Worm (Caenorhabditis elegans): Measurements from ENCODE around the gene acbp-4.

The acbp-4 gene

DNA sequence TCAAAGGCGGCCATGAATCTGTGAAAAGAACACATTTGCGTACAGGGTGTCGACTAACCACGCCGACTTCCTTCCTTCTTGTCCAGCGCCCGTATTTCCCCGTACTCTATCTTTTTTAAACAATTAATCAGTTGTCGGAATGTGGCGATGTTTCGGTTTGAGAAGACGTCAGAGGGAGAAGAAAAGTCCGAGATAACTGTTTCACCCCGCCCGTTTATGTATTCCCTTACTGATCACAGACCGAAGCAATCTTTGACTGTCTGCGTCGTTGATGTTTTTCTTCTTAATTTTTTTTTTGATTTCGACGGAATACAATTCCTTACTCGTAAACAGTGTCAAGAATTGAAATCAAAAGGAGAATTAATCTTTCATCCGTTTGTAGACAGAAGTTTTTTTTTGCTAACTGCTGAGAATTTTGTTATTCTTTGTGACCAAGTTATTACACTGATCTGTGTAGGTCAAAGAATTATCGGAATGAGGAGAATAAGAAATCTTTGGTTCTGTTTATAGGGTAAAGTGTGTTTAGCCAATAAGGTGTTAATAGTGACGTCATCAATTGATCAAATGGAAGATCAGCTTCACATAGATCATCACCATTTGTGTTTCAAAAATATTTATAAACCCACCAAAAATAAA, 11.7 kb downstream of the acbp-4 start:
- TF ChIP-seq ztf-29 (GFP tag; IDR thresholded peaks at IDR 0.05), result no peak
- TF ChIP-seq tab-1 (GFP tag; IDR thresholded peaks at IDR 0.05), result no peak

DNA sequence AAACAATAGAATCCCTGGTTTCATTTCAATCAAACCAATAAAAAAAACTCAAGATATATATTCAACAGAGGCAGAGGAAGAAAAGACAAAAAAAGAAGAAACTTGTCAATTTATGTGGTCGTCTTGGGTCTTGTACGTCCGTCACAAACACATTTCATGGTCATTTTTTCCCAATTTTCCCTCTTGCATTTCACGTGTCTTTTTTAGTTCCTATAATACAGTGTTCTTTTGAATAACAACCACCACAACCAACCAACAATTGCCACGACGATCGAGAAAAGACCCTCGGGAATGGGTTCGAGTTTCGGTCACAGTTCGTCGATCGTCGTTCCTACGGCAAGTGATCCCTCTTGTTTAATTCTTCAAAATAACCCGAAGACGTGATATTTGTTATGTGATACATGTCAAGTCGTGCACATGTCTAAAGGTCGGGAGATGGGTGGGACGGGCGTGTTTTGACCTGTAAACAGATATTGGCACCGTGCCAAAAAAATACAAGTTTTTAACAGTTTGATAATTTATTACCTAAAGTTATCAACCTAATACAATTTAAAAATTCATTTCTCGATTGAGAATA, 12.7 kb downstream of the acbp-4 start:
- TF ChIP-seq ztf-23 (GFP tag; IDR thresholded peaks at IDR 0.05) (no peak), ref-1 (GFP tag; conservative IDR thresholded peaks at IDR 0.05) (no peak), cog-1 (tag; optimal IDR thresholded peaks at IDR 0.05) (no peak), klf-2 (GFP tag; conservative IDR thresholded peaks at IDR 0.05) (no peak), flt-1 (GFP tag; IDR thresholded peaks at IDR 0.05) (no peak), T22C8.4 (GFP tag; IDR thresholded peaks at IDR 0.05) (no peak), tab-1 (GFP tag; IDR thresholded peaks at IDR 0.05) (no peak), ztf-29 (GFP tag; IDR thresholded peaks at IDR 0.05) (no peak), med-1 (GFP tag; optimal IDR thresholded peaks at IDR 0.05; ENCODE audit: insufficient read depth) (no peak)

DNA sequence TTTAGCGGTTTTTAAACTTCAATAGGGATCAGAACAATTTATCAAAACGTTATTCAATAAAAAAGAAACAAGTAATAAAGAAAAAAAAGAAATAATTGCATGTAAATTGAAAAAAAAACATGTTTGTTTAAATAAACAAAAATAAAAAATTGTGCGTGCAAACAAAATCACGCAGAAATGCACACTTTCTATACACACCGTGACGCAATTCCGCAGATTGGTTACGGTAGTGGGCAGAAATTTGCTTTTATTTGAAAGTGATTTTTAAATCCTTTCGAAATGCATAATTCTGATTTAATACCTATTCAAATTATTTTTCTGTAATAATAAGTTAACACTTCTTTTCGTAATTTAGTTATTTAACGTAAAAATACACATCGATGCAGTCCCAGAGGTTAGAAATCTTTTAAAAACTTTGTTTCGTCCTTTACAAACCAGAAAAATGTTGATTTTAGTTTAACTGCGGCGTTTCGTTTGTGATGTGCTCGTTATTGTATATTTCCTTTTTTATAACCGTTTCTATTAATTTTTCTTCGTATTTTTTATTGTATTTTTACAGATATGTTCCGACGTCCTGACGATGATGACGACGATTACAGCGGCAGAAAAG, 15.7 kb downstream of the acbp-4 start, which contains the start of gene cwf-19L2:
Gene cwf-19L2, plus strand, starts transcription at position 560 of the 610 bp plus-strand sequence.
- TF ChIP-seq ztf-23 (GFP tag; IDR thresholded peaks at IDR 0.05) (no peak), med-1 (GFP tag; optimal IDR thresholded peaks at IDR 0.05; ENCODE audit: insufficient read depth) (no peak), cog-1 (tag; optimal IDR thresholded peaks at IDR 0.05) (no peak), tab-1 (GFP tag; IDR thresholded peaks at IDR 0.05) (no peak), klf-2 (GFP tag; conservative IDR thresholded peaks at IDR 0.05) (no peak), ztf-29 (GFP tag; IDR thresholded peaks at IDR 0.05) (no peak), T22C8.4 (GFP tag; IDR thresholded peaks at IDR 0.05) (no peak), flt-1 (GFP tag; IDR thresholded peaks at IDR 0.05) (no peak), ref-1 (GFP tag; conservative IDR thresholded peaks at IDR 0.05) (no peak)

DNA sequence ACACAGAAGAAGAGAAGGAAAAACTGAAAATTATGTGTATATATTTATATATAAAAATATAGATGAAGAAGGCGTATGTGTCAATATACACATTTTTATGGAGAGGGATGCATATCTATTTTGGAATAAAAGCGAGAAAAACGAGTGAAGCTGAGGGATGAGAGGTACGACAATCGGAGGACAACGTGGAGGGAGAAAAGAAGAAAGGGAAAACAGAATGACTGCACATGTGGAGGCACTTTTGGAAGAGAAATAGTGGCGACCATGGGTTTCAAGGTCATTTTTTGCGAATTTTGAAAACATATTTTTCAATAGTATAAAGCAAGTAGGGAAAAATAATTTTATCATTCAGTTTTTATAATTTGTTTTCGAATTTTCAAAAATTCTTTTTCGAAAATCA, 16.3 kb downstream of the acbp-4 start:
- TF ChIP-seq T22C8.4 (GFP tag; IDR thresholded peaks at IDR 0.05), result no peak
- no peak for TF ChIP-seq tab-1 (GFP tag; IDR thresholded peaks at IDR 0.05)
- no peak for TF ChIP-seq ztf-23 (GFP tag; IDR thresholded peaks at IDR 0.05)
- no peak for TF ChIP-seq med-1 (GFP tag; optimal IDR thresholded peaks at IDR 0.05; ENCODE audit: insufficient read depth)
- no peak for TF ChIP-seq flt-1 (GFP tag; IDR thresholded peaks at IDR 0.05)
- no peak for TF ChIP-seq ztf-29 (GFP tag; IDR thresholded peaks at IDR 0.05)
- TF ChIP-seq ref-1 (GFP tag; conservative IDR thresholded peaks at IDR 0.05), result no peak
- TF ChIP-seq cog-1 (tag; optimal IDR thresholded peaks at IDR 0.05), result no peak
- no peak for TF ChIP-seq klf-2 (GFP tag; conservative IDR thresholded peaks at IDR 0.05)

DNA sequence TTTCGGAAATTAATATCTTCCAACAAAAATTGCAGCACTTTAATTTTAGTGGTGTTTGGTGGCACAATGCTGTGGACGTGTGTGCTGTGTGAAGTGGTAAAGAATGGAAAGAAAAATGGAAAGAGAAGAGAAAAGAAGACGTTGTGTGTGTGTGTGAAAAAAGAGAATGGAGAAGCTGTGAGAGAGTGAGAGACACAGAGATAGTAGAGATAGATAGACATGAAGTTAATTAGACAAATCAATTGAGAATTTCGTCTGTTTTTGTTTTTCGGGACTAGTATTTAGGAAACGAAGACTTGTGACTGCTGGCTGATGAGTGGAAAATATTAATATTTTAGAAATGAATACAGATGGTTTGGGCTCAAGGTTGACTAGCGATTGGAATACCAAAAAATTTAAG, 17.7 kb downstream of the acbp-4 start:
- TF ChIP-seq klf-2 (GFP tag; conservative IDR thresholded peaks at IDR 0.05) (no peak), med-1 (GFP tag; optimal IDR thresholded peaks at IDR 0.05; ENCODE audit: insufficient read depth) (no peak)

DNA sequence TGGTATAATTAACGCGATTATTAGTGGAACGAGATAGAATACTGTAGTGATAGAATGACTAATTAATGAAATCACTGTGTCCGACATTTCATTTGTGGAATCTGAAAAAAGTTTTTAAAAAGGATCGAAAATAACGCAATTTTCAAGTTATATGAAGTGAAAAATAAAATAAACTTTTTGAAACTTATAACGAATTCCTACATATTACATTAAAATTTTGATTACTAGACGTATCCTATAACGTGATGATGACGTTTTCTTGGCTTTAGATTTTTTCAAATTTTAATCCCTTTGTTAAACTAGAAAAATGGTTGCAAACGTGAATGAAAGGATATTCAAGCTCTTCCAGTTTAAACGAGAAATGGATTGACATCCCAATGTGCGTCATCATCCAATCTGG, 18.4 kb downstream of the acbp-4 start, which contains the start of gene algn-11:
Gene algn-11, minus strand, starts transcription at position 101 of the 400 bp plus-strand sequence.
- no peak for TF ChIP-seq med-1 (GFP tag; optimal IDR thresholded peaks at IDR 0.05; ENCODE audit: insufficient read depth)
- TF ChIP-seq ztf-23 (GFP tag; IDR thresholded peaks at IDR 0.05), result no peak
- TF ChIP-seq tab-1 (GFP tag; IDR thresholded peaks at IDR 0.05), result no peak
- no peak for TF ChIP-seq klf-2 (GFP tag; conservative IDR thresholded peaks at IDR 0.05)

DNA sequence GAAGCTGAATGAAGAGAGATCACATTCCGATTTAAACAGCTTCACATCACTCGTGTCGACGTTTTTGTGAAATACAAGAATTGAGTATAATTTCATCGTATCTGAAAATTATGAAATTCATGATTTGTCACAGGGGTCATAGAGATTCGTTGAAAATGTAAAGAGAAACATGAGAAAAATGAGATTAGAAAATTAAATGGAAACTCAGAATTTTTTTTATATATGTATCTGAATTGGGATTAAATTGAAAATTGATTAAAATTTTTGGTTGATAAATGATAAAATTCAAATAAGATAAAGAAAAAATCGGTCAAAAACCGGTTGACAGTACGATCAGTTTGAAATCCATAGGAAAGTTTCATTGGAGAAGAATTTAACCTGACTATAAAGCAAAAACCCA, 21.4 kb downstream of the acbp-4 start, which contains the start of gene ykt-6:
Gene ykt-6, minus strand, starts transcription at position 101 of the 400 bp plus-strand sequence.
- TF ChIP-seq cog-1 (tag; optimal IDR thresholded peaks at IDR 0.05), result no peak
- no peak for TF ChIP-seq ztf-23 (GFP tag; IDR thresholded peaks at IDR 0.05)
- no peak for TF ChIP-seq med-1 (GFP tag; optimal IDR thresholded peaks at IDR 0.05; ENCODE audit: insufficient read depth)
- no peak for TF ChIP-seq klf-2 (GFP tag; conservative IDR thresholded peaks at IDR 0.05)
- TF ChIP-seq T22C8.4 (GFP tag; IDR thresholded peaks at IDR 0.05), result no peak
- no peak for TF ChIP-seq flt-1 (GFP tag; IDR thresholded peaks at IDR 0.05)
- TF ChIP-seq tab-1 (GFP tag; IDR thresholded peaks at IDR 0.05), result no peak
- TF ChIP-seq ztf-29 (GFP tag; IDR thresholded peaks at IDR 0.05), result no peak
- no peak for TF ChIP-seq ref-1 (GFP tag; conservative IDR thresholded peaks at IDR 0.05)

DNA sequence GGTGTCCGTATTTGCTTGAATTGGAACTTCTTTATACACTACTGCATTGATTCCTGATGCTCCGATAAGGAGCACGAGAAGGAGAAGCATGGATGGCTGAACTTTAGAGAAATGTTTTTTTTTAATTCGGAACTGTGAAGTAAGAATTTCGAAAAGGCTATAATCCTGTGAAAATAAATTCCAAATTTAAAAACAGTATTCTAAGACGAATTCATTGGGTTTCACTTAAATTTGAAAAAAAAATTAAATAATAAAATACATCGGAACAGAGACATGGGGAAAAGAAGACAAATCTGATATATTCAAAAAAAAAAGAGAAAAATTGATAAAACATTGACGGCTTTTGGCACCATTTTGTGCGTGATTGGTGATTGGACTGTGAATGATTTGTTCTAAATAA, 23.1 kb downstream of the acbp-4 start, which contains the start of gene pho-5:
Gene pho-5, minus strand, starts transcription at position 101 of the 400 bp plus-strand sequence.
- TF ChIP-seq med-1 (GFP tag; optimal IDR thresholded peaks at IDR 0.05; ENCODE audit: insufficient read depth) (no peak), flt-1 (GFP tag; IDR thresholded peaks at IDR 0.05) (no peak), cog-1 (tag; optimal IDR thresholded peaks at IDR 0.05) (no peak), ztf-29 (GFP tag; IDR thresholded peaks at IDR 0.05) (no peak), tab-1 (GFP tag; IDR thresholded peaks at IDR 0.05) (no peak), klf-2 (GFP tag; conservative IDR thresholded peaks at IDR 0.05) (no peak), ref-1 (GFP tag; conservative IDR thresholded peaks at IDR 0.05) (no peak), T22C8.4 (GFP tag; IDR thresholded peaks at IDR 0.05) (no peak), ztf-23 (GFP tag; IDR thresholded peaks at IDR 0.05) (no peak)

DNA sequence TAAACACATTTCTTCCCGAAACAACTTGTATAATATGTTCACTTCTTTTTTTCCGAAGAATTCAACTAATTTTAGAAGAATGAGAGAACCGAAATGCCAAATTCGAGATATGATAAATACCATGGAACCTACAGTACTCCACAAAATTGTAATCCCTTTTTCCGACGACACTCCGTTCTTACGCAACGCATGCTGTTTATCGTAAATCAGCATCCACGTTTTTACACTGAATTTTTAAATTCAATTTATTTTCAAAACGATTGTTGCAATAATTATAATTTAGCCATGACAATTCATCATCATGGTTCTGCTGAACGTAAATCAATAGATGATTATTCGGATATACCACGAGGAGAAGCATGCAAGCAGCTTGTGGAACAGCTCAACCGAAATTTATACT, 27.7 kb downstream of the acbp-4 start, which contains the start of gene B0361.3:
Gene B0361.3, plus strand, starts transcription at position 284 of the 400 bp plus-strand sequence.
- no peak for TF ChIP-seq klf-2 (GFP tag; conservative IDR thresholded peaks at IDR 0.05)

DNA sequence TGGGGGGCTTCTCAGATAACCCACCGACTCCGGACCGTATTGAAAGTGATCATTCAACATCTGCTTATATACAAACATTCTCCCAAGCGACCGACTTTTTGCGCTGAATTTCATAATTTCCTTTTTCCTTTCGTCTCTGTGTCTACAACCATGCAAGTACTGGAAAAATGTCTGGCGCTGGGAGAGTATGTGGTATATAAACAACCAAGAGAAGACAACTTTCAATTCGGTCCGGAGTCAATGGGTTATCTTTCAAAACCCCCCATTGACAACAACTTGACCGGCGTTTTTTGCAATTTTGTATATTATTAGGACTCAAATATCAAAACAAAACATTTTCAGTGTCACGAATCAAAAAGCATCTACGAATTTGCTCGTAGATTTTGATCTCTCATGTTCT, 30.4 kb downstream of the acbp-4 start:
- TF ChIP-seq ztf-29 (GFP tag; IDR thresholded peaks at IDR 0.05) (no peak), tab-1 (GFP tag; IDR thresholded peaks at IDR 0.05) (no peak)

All from whole organism, midembryonic.